Worm (Caenorhabditis elegans): ENCODE data around the gene bcs-1.

The bcs-1 gene

DNA sequence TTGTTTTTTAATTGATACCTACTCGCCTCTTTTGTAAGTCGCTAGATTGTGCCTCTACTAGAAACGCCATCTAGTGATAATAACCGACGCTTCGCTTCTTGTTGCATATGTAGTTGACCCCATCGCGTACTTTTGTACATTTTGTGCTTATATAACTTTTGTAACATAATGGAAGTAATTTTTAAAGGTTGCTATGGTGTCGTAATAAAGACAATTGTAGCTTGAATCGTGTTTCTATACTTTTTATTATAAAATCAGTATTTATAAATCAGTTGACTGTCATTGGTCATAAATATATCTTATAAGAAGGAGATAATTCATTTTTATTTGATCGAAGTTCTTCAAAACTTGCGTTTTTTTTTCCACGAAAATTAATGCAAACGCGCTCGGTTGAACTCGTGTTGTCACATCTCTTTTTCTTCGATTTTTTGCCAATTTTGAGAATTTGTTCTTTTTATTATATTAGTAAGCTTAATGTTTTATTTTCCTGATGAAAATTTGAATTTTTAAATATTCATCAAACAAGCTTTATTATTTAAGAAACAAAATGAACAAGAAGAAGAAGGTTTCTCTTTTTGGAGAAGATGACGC, 6.7 kb downstream of the bcs-1 start, which contains the start of gene F54C9.9:
TSS of gene F54C9.9 (plus strand) at position 541 of the 591 bp plus-strand sequence.
- no peak for TF ChIP-seq Y53F4B.3 (GFP tag; IDR thresholded peaks at IDR 0.05)
- peak; percentile 74; the same call in 1 of the 2 replicates for TF ChIP-seq madf-3 (GFP tag; IDR thresholded peaks at IDR 0.05)
- peak; percentile 23 for TF ChIP-seq him-1 (tag; optimal IDR thresholded peaks at IDR 0.05)
- TF ChIP-seq xnd-1 (tag; optimal IDR thresholded peaks at IDR 0.05), result peak; percentile 33
- TF ChIP-seq pbrm-1 (GFP tag; IDR thresholded peaks at IDR 0.05), result 0 out of 2 replicates have a peak, but pooled peaks have one; percentile 31
- no peak for TF ChIP-seq somi-1 (GFP tag; optimal IDR thresholded peaks at IDR 0.05)
- TF ChIP-seq mcd-1 (GFP tag; IDR thresholded peaks at IDR 0.05), result peak; percentile 52
- peak; percentile 49 for TF ChIP-seq unc-130 (GFP tag; optimal IDR thresholded peaks at IDR 0.05)
- peak; percentile 19 for TF ChIP-seq lin-54 (GFP tag; optimal IDR thresholded peaks at IDR 0.05)
- TF ChIP-seq ztf-6 (GFP tag; IDR thresholded peaks at IDR 0.05), result no peak
- peak; percentile 17 for TF ChIP-seq repo-1 (tag; optimal IDR thresholded peaks at IDR 0.05)
- no peak for TF ChIP-seq egl-18 (GFP tag; IDR thresholded peaks at IDR 0.05)
- peak; percentile 87 for TF ChIP-seq Y79H2A.3 (GFP tag; conservative IDR thresholded peaks at IDR 0.05)
- peak; percentile 28; the same call in 1 of the 2 replicates for TF ChIP-seq F33H1.4 (GFP tag; IDR thresholded peaks at IDR 0.05)
- peak in 1 of 3 experiments; percentile 41 for TF ChIP-seq lin-35 (GFP tag; optimal IDR thresholded peaks at IDR 0.05)
- no peak for TF ChIP-seq cebp-1 (GFP tag; IDR thresholded peaks at IDR 0.05)
- peak; percentile 39 for TF ChIP-seq cebp-1 (tag; optimal IDR thresholded peaks at IDR 0.05)
- 0 out of 2 replicates have a peak, but pooled peaks have one; percentile 65 for TF ChIP-seq hsf-1 (GFP tag; IDR thresholded peaks at IDR 0.05)
- peak; percentile 19 for TF ChIP-seq efl-1 (GFP tag; optimal IDR thresholded peaks at IDR 0.05)
- TF ChIP-seq rcor-1 (GFP tag; IDR thresholded peaks at IDR 0.05), result peak; percentile 33; the same call in 1 of the 2 replicates
- TF ChIP-seq hrde-1 (tag; optimal IDR thresholded peaks at IDR 0.05; ENCODE audit: borderline replicate concordance), result peak; percentile 46
- TF ChIP-seq F49E8.2 (tag; optimal IDR thresholded peaks at IDR 0.05; ENCODE audit: insufficient read depth), result peak; percentile 79
- TF ChIP-seq ceh-79 (tag; optimal IDR thresholded peaks at IDR 0.05), result no peak
- TF ChIP-seq attf-6 (GFP tag; IDR thresholded peaks at IDR 0.05), result peak; percentile 75
- TF ChIP-seq Y67H2A.10 (GFP tag; conservative IDR thresholded peaks at IDR 0.05), result no peak
- peak; percentile 24 for TF ChIP-seq athp-1 (tag; optimal IDR thresholded peaks at IDR 0.05)
- peak; percentile 77 for TF ChIP-seq Y95B8A.8 (GFP tag; IDR thresholded peaks at IDR 0.05)
- TF ChIP-seq B0336.3 (GFP tag; IDR thresholded peaks at IDR 0.05), result peak; percentile 73; the same call in 1 of the 2 replicates
- TF ChIP-seq hmg-1.2 (GFP tag; IDR thresholded peaks at IDR 0.05), result peak; percentile 32; the same call in 1 of the 2 replicates
- TF ChIP-seq C17E4.6 (GFP tag; IDR thresholded peaks at IDR 0.05), result peak; percentile 48; the same call in 1 of the 2 replicates
- peak; percentile 6 for TF ChIP-seq F23B12.7 (tag; optimal IDR thresholded peaks at IDR 0.05; ENCODE audit: insufficient read depth)
- TF ChIP-seq lsl-1 (GFP tag; optimal IDR thresholded peaks at IDR 0.05), result peak; percentile 50
- TF ChIP-seq K11D2.4 (GFP tag; IDR thresholded peaks at IDR 0.05), result no peak
- peak; percentile 71 for TF ChIP-seq Y53G8AR.9 (GFP tag; conservative IDR thresholded peaks at IDR 0.05)
- TF ChIP-seq die-1 (tag; optimal IDR thresholded peaks at IDR 0.05), result peak; percentile 49
- no peak for TF ChIP-seq fkh-3 (tag; optimal IDR thresholded peaks at IDR 0.05)
- TF ChIP-seq lin-26 (GFP tag; IDR thresholded peaks at IDR 0.05), result peak; percentile 73
- TF ChIP-seq madf-8 (GFP tag; conservative IDR thresholded peaks at IDR 0.05), result peak; percentile 47
- peak; percentile 50; the same call in 1 of the 2 replicates for TF ChIP-seq ceh-100 (GFP tag; IDR thresholded peaks at IDR 0.05)
- TF ChIP-seq B0035.1 (tag; optimal IDR thresholded peaks at IDR 0.05), result no peak
- TF ChIP-seq tbp1 (GFP tag; optimal IDR thresholded peaks at IDR 0.05), result peak; percentile 11
- TF ChIP-seq snpc-4 (GFP tag; optimal IDR thresholded peaks at IDR 0.05), result peak; percentile 44
- TF ChIP-seq snpc-4 (tag; optimal IDR thresholded peaks at IDR 0.05), result peak in 2 of 4 experiments; percentile 19 to 27
- TF ChIP-seq ama-1 (optimal IDR thresholded peaks at IDR 0.05), result no peak
- TF ChIP-seq ama-1 (GFP tag; optimal IDR thresholded peaks at IDR 0.05), result peak in 1 of 2 experiments; percentile 77
- TF ChIP-seq rpc-1 (optimal IDR thresholded peaks at IDR 0.05), result no peak
- peak; percentile 0 for TF ChIP-seq rpc-1 (tag; optimal IDR thresholded peaks at IDR 0.05)
- TF ChIP-seq ztf-22 (GFP tag; optimal IDR thresholded peaks at IDR 0.05), result no peak

All from whole organism, young adult.